Fruit fly (Drosophila melanogaster): ENCODE data around the gene CG1463.

DNA sequence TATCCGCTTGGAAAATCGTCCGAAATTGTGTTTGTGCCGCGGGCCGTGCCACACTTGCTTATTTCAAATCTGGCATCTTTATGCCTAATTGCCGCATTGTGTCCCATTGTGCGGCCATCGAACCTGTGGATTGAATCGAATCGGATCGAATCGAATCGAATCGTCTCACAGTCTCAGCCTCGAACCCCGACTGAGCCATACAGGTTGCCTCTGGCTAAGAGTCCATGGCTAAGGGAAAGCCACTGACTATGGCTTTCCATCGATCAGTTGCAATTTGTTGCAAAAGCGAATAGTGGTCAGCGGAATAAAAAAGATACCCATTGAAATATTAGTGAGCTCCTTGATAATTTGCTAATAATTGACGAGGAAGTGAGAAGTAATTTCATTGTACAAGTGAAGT, 12.5 kb upstream of the CG1463 start, which contains the start of gene CG15728:
- no peak for TF ChIP-seq CG8478 (optimal IDR thresholded peaks at IDR 0.05)
- no peak for TF ChIP-seq CTCF (optimal IDR thresholded peaks at IDR 0.05)

Data from S2 (cell line).